Fruit fly (Drosophila melanogaster): ENCODE measurements around the gene trk.

The trk gene

dm6 chr2L:10263343-10263744, 8.8 kb downstream of the trk start, which contains the start of gene Rsf1:
TSS of gene Rsf1 (minus strand) at chr2L:10263554.
- TF ChIP-seq CG32264 (GFP tag; optimal IDR thresholded peaks at IDR 0.05) (no peak), fru (GFP tag; optimal IDR thresholded peaks at IDR 0.05) (no peak), h (GFP tag; optimal IDR thresholded peaks at IDR 0.05) (no peak), sv (GFP tag; optimal IDR thresholded peaks at IDR 0.05) (no peak), Rel (GFP tag; optimal IDR thresholded peaks at IDR 0.05) (no peak), Rel (tag; optimal IDR thresholded peaks at IDR 0.05) (peak; percentile 83), Abd-B (GFP tag; optimal IDR thresholded peaks at IDR 0.05) (no peak), Dif (GFP tag; optimal IDR thresholded peaks at IDR 0.05; ENCODE audit: partially characterized antibody) (no peak), Jra (GFP tag; optimal IDR thresholded peaks at IDR 0.05) (no peak), pan (optimal IDR thresholded peaks at IDR 0.05) (no peak), dl (GFP tag; optimal IDR thresholded peaks at IDR 0.05; ENCODE audit: insufficient read depth in 1 of 2, partially characterized antibody in 2 of 2) (peak in 1 of 2 experiments; percentile 22), dmrt93B (GFP tag; optimal IDR thresholded peaks at IDR 0.05) (no peak), lola (GFP tag; optimal IDR thresholded peaks at IDR 0.05) (no peak), GATAd (GFP tag; optimal IDR thresholded peaks at IDR 0.05) (no peak), dsf (GFP tag; optimal IDR thresholded peaks at IDR 0.05; ENCODE audit: borderline replicate concordance) (no peak), Mio (GFP tag; optimal IDR thresholded peaks at IDR 0.05) (no peak), jim (GFP tag; optimal IDR thresholded peaks at IDR 0.05) (no peak), Sp1 (GFP tag; optimal IDR thresholded peaks at IDR 0.05) (no peak)

dm6 chr2L:10261774-10262173, 10.3 kb downstream of the trk start:
- TF ChIP-seq CG32264 (GFP tag; optimal IDR thresholded peaks at IDR 0.05) (no peak), ey (GFP tag; optimal IDR thresholded peaks at IDR 0.05) (no peak), Mio (GFP tag; optimal IDR thresholded peaks at IDR 0.05) (no peak), Hnf4 (GFP tag; optimal IDR thresholded peaks at IDR 0.05) (no peak), jim (GFP tag; optimal IDR thresholded peaks at IDR 0.05) (no peak), rgr (GFP tag; optimal IDR thresholded peaks at IDR 0.05) (no peak), dl (GFP tag; optimal IDR thresholded peaks at IDR 0.05; ENCODE audit: insufficient read depth in 1 of 2, partially characterized antibody in 2 of 2) (no peak), Vsx2 (GFP tag; optimal IDR thresholded peaks at IDR 0.05; ENCODE audit: partially characterized antibody) (no peak), Hr78 (GFP tag; optimal IDR thresholded peaks at IDR 0.05) (no peak), HLH106 (tag; optimal IDR thresholded peaks at IDR 0.05) (no peak), dmrt93B (GFP tag; optimal IDR thresholded peaks at IDR 0.05) (no peak), foxo (GFP tag; optimal IDR thresholded peaks at IDR 0.05) (no peak), Myc (optimal IDR thresholded peaks at IDR 0.05) (no peak), CG9705 (GFP tag; optimal IDR thresholded peaks at IDR 0.05) (no peak), Dif (GFP tag; optimal IDR thresholded peaks at IDR 0.05; ENCODE audit: partially characterized antibody) (no peak), Sp1 (GFP tag; optimal IDR thresholded peaks at IDR 0.05) (no peak)

dm6 chr2L:10260750-10261493, 11.2 kb downstream of the trk start, which contains the start of gene Pten:
TSS of gene Pten (minus strand) at chr2L:10261049.
- TF ChIP-seq dsf (GFP tag; optimal IDR thresholded peaks at IDR 0.05; ENCODE audit: borderline replicate concordance) (peak; percentile 2), CG32264 (GFP tag; optimal IDR thresholded peaks at IDR 0.05) (no peak), Sp1 (GFP tag; optimal IDR thresholded peaks at IDR 0.05) (no peak), sage (GFP tag; optimal IDR thresholded peaks at IDR 0.05) (no peak), Dfd (GFP tag; optimal IDR thresholded peaks at IDR 0.05) (no peak), sv (GFP tag; optimal IDR thresholded peaks at IDR 0.05) (peak; percentile 59), rgr (GFP tag; optimal IDR thresholded peaks at IDR 0.05) (no peak), fru (GFP tag; optimal IDR thresholded peaks at IDR 0.05) (no peak), Hnf4 (GFP tag; optimal IDR thresholded peaks at IDR 0.05) (no peak), lola (GFP tag; optimal IDR thresholded peaks at IDR 0.05) (no peak), dl (GFP tag; optimal IDR thresholded peaks at IDR 0.05; ENCODE audit: insufficient read depth in 1 of 2, partially characterized antibody in 2 of 2) (peak; percentile 59 to 88), ey (GFP tag; optimal IDR thresholded peaks at IDR 0.05) (peak; percentile 30), br (GFP tag; optimal IDR thresholded peaks at IDR 0.05) (no peak), tai (GFP tag; optimal IDR thresholded peaks at IDR 0.05) (no peak), Vsx2 (GFP tag; optimal IDR thresholded peaks at IDR 0.05; ENCODE audit: partially characterized antibody) (peak; percentile 99), Jra (GFP tag; optimal IDR thresholded peaks at IDR 0.05) (peak; percentile 41), CG9705 (GFP tag; optimal IDR thresholded peaks at IDR 0.05) (peak; percentile 24), Abd-B (GFP tag; optimal IDR thresholded peaks at IDR 0.05) (no peak), Hr78 (GFP tag; optimal IDR thresholded peaks at IDR 0.05) (no peak), OdsH (GFP tag; optimal IDR thresholded peaks at IDR 0.05) (no peak), psq (GFP tag; optimal IDR thresholded peaks at IDR 0.05) (peak; percentile 36), foxo (GFP tag; optimal IDR thresholded peaks at IDR 0.05) (no peak), CrebA (GFP tag; optimal IDR thresholded peaks at IDR 0.05; ENCODE audit: borderline replicate concordance) (no peak), jim (GFP tag; optimal IDR thresholded peaks at IDR 0.05) (no peak), usp (GFP tag; optimal IDR thresholded peaks at IDR 0.05) (no peak), dmrt93B (GFP tag; optimal IDR thresholded peaks at IDR 0.05) (no peak), brk (GFP tag; optimal IDR thresholded peaks at IDR 0.05) (peak; percentile 16), Mio (GFP tag; optimal IDR thresholded peaks at IDR 0.05) (no peak), HLH106 (tag; optimal IDR thresholded peaks at IDR 0.05) (no peak), woc (GFP tag; optimal IDR thresholded peaks at IDR 0.05) (peak; percentile 53), Dif (GFP tag; optimal IDR thresholded peaks at IDR 0.05; ENCODE audit: partially characterized antibody) (peak; percentile 99), Myc (optimal IDR thresholded peaks at IDR 0.05) (no peak), Rel (GFP tag; optimal IDR thresholded peaks at IDR 0.05) (no peak), Rel (tag; optimal IDR thresholded peaks at IDR 0.05) (no peak), h (GFP tag; optimal IDR thresholded peaks at IDR 0.05) (no peak), Hr83 (GFP tag; optimal IDR thresholded peaks at IDR 0.05; ENCODE audit: poor library complexity, severe bottlenecking) (peak; percentile 65), GATAd (GFP tag; optimal IDR thresholded peaks at IDR 0.05) (no peak), N (GFP tag; optimal IDR thresholded peaks at IDR 0.05) (no peak), pan (optimal IDR thresholded peaks at IDR 0.05) (no peak)
